Worm (Caenorhabditis elegans) whole organism, L3 larva: ENCODE data around the gene rde-1.
A peak's percentile ranks its signal among the peaks of the same experiment; 100 is the strongest.

Source experiments
- R02D3.7 ChIP-seq: fragments of 150-350 bp; optimal IDR thresholded peaks from 2 replicates; lab custom pipeline; 2014; ENCODE audit warnings: missing biosample characterization, missing genetic modification characterization
- ZK546.5 ChIP-seq: sonication (generic microtip); optimal IDR thresholded peaks from 2 replicates; lab custom pipeline; 2017; ENCODE audit warnings: missing biosample characterization, missing genetic modification characterization
- aly-2 ChIP-seq: fragments of 150-350 bp; optimal IDR thresholded peaks from 2 replicates; lab custom pipeline; 2014; ENCODE audit warnings: missing biosample characterization, missing genetic modification characterization
- ama-1 ChIP-seq: fragments of 150-350 bp; optimal IDR thresholded peaks from 2 replicates; lab custom pipeline; 2018
- ceh-16 ChIP-seq: sonication (generic microtip); optimal IDR thresholded peaks from 2 replicates; lab custom pipeline; 2017; ENCODE audit warnings: missing biosample characterization, missing genetic modification characterization
- ceh-28 ChIP-seq: fragments of 150-350 bp; optimal IDR thresholded peaks from 2 replicates; lab custom pipeline; 2014; ENCODE audit warnings: missing biosample characterization, missing genetic modification reagents, missing genetic modification characterization
- ceh-82 ChIP-seq: fragments of 150-350 bp; optimal IDR thresholded peaks from 2 replicates; lab custom pipeline; 2014; ENCODE audit warnings: missing biosample characterization, missing genetic modification characterization
- ceh-9 ChIP-seq: sonication (generic microtip); optimal IDR thresholded peaks from 2 replicates; lab custom pipeline; 2018; ENCODE audit warnings: missing biosample characterization, missing genetic modification characterization
- daf-12 ChIP-seq: fragments of 150-350 bp; optimal IDR thresholded peaks from 2 replicates; lab custom pipeline; 2014; ENCODE audit warnings: missing biosample characterization, missing genetic modification reagents, missing genetic modification characterization
- egl-5 ChIP-seq: fragments of 150-350 bp; optimal IDR thresholded peaks from 2 replicates; lab custom pipeline; 2017; ENCODE audit warnings: missing biosample characterization, missing genetic modification reagents, missing genetic modification characterization, inconsistent platforms
- elt-1 ChIP-seq: fragments of 150-350 bp; optimal IDR thresholded peaks from 2 replicates; lab custom pipeline; 2014; ENCODE audit warnings: missing biosample characterization, missing genetic modification characterization
- elt-2 ChIP-seq: sonication (generic microtip); optimal IDR thresholded peaks from 2 replicates; lab custom pipeline; 2016; ENCODE audit warnings: missing genetic modification reagents, mild to moderate bottlenecking, missing genetic modification characterization, missing compliant biosample characterization
- elt-3 ChIP-seq, 3 experiments: fragments of 150-350 bp in 1 of 3; sonication (generic microtip) in 2 of 3; optimal IDR thresholded peaks; 2 replicates in 2 of 3; 4 replicates in 1 of 3; lab custom pipeline; 2014 to 2017; ENCODE audit warnings: missing biosample characterization in 3 of 3, missing genetic modification characterization in 3 of 3
- eor-1 ChIP-seq, 2 experiments: fragments of 150-350 bp; optimal IDR thresholded peaks; 2 replicates each; lab custom pipeline; 2014 to 2018; ENCODE audit warnings: missing biosample characterization in 2 of 2, missing genetic modification characterization in 2 of 2
- fkh-10 ChIP-seq: sonication (generic microtip); optimal IDR thresholded peaks from 2 replicates; lab custom pipeline; 2017; ENCODE audit warnings: missing biosample characterization, missing genetic modification reagents, missing genetic modification characterization
- fkh-2 ChIP-seq: fragments of 150-350 bp; optimal IDR thresholded peaks from 2 replicates; lab custom pipeline; 2014; ENCODE audit warnings: missing biosample characterization, missing genetic modification reagents, missing genetic modification characterization
- fos-1 ChIP-seq: fragments of 150-350 bp; optimal IDR thresholded peaks from 2 replicates; lab custom pipeline; 2014; ENCODE audit warnings: missing biosample characterization, missing genetic modification characterization
- hmg-11 ChIP-seq: sonication (generic microtip); optimal IDR thresholded peaks from 2 replicates; lab custom pipeline; 2016; ENCODE audit warnings: missing genetic modification characterization, missing compliant biosample characterization
- jun-1 ChIP-seq: fragments of 150-350 bp; optimal IDR thresholded peaks from 2 replicates; lab custom pipeline; 2014; ENCODE audit warnings: missing biosample characterization, missing genetic modification reagents, missing genetic modification characterization
- lin-15B ChIP-seq: fragments of 150-350 bp; optimal IDR thresholded peaks from 2 replicates; lab custom pipeline; 2014; ENCODE audit warnings: missing biosample characterization, missing genetic modification characterization
- lin-39 ChIP-seq: fragments of 150-350 bp; optimal IDR thresholded peaks from 2 replicates; lab custom pipeline; 2018; ENCODE audit warnings: missing biosample characterization, missing genetic modification reagents, missing genetic modification characterization
- lsy-12 ChIP-seq: sonication (generic microtip); optimal IDR thresholded peaks from 2 replicates; lab custom pipeline; 2016; ENCODE audit warnings: mild to moderate bottlenecking, missing genetic modification characterization, missing compliant biosample characterization
- mdl-1 ChIP-seq: fragments of 150-350 bp; optimal IDR thresholded peaks from 2 replicates; lab custom pipeline; 2014; ENCODE audit warnings: missing biosample characterization, missing genetic modification characterization
- mml-1 ChIP-seq: fragments of 150-350 bp; sonication (generic microtip); optimal IDR thresholded peaks from 3 replicates; lab custom pipeline; 2014; ENCODE audit warnings: missing biosample characterization, missing genetic modification characterization
- nfya-1 ChIP-seq: sonication (generic microtip); optimal IDR thresholded peaks from 2 replicates; lab custom pipeline; 2017; ENCODE audit warnings: missing genetic modification characterization, mild to moderate bottlenecking, missing compliant biosample characterization, antibody characterized with exemption, moderate library complexity; ENCODE audit not compliant: insufficient read depth
- nhr-11 ChIP-seq: fragments of 150-350 bp; optimal IDR thresholded peaks from 2 replicates; lab custom pipeline; 2014; ENCODE audit warnings: missing biosample characterization, missing genetic modification characterization
- nhr-12 ChIP-seq: fragments of 150-350 bp; optimal IDR thresholded peaks from 2 replicates; lab custom pipeline; 2014; ENCODE audit warnings: missing biosample characterization, missing genetic modification characterization
- nhr-23 ChIP-seq: fragments of 150-350 bp; optimal IDR thresholded peaks from 2 replicates; lab custom pipeline; 2014; ENCODE audit warnings: missing biosample characterization, missing genetic modification reagents, missing genetic modification characterization
- nhr-237 ChIP-seq: fragments of 150-350 bp; optimal IDR thresholded peaks from 2 replicates; lab custom pipeline; 2014; ENCODE audit warnings: missing biosample characterization, missing genetic modification characterization
- nhr-25 ChIP-seq: sonication (generic microtip); optimal IDR thresholded peaks from 2 replicates; lab custom pipeline; 2017; ENCODE audit warnings: missing biosample characterization, missing genetic modification characterization
- nhr-28 ChIP-seq: fragments of 150-350 bp; optimal IDR thresholded peaks from 2 replicates; lab custom pipeline; 2014; ENCODE audit warnings: missing biosample characterization, missing genetic modification characterization
- nhr-43 ChIP-seq: sonication (generic microtip); optimal IDR thresholded peaks from 2 replicates; lab custom pipeline; 2016; ENCODE audit warnings: mild to moderate bottlenecking, missing genetic modification characterization, missing compliant biosample characterization; ENCODE audit not compliant: poor library complexity, severe bottlenecking
- nhr-67 ChIP-seq: fragments of 150-350 bp; optimal IDR thresholded peaks from 2 replicates; lab custom pipeline; 2014; ENCODE audit warnings: missing biosample characterization, missing genetic modification characterization
- nhr-76 ChIP-seq: fragments of 150-350 bp; sonication (generic microtip); optimal IDR thresholded peaks from 5 replicates; lab custom pipeline; 2014; ENCODE audit warnings: missing biosample characterization, missing genetic modification characterization
- nhr-77 ChIP-seq: fragments of 150-350 bp; optimal IDR thresholded peaks from 2 replicates; lab custom pipeline; 2014; ENCODE audit warnings: missing biosample characterization, missing genetic modification characterization
- pha-4 ChIP-seq: fragments of 150-350 bp; optimal IDR thresholded peaks from 2 replicates; lab custom pipeline; 2014; ENCODE audit warnings: missing biosample characterization, missing genetic modification reagents, missing genetic modification characterization
- pqm-1 ChIP-seq: fragments of 150-350 bp; optimal IDR thresholded peaks from 2 replicates; lab custom pipeline; 2017; ENCODE audit warnings: missing biosample characterization, missing genetic modification characterization, inconsistent platforms
- sea-2 ChIP-seq: fragments of 150-350 bp; sonication (generic microtip); optimal IDR thresholded peaks from 4 replicates; lab custom pipeline; 2014; ENCODE audit warnings: missing biosample characterization, missing genetic modification reagents, missing genetic modification characterization
- skn-1 ChIP-seq: fragments of 150-350 bp; optimal IDR thresholded peaks from 2 replicates; lab custom pipeline; 2014; ENCODE audit warnings: missing biosample characterization, missing genetic modification characterization
- snpc-4 ChIP-seq: fragments of 150-350 bp; optimal IDR thresholded peaks from 2 replicates; lab custom pipeline; 2014; ENCODE audit warnings: missing biosample characterization, missing genetic modification characterization
- tbx-2 ChIP-seq: sonication (generic microtip); optimal IDR thresholded peaks from 2 replicates; lab custom pipeline; 2016; ENCODE audit warnings: mild to moderate bottlenecking, missing genetic modification characterization, missing compliant biosample characterization
- unc-39 ChIP-seq: sonication (generic microtip); optimal IDR thresholded peaks from 4 replicates; lab custom pipeline; 2017; ENCODE audit warnings: missing biosample characterization, missing genetic modification characterization
- unc-62 ChIP-seq: fragments of 150-350 bp; sonication (generic microtip); optimal IDR thresholded peaks from 4 replicates; lab custom pipeline; 2014; ENCODE audit warnings: missing biosample characterization, missing genetic modification reagents, missing genetic modification characterization
- zag-1 ChIP-seq: fragments of 150-350 bp; optimal IDR thresholded peaks from 2 replicates; lab custom pipeline; 2014; ENCODE audit warnings: missing biosample characterization, missing genetic modification characterization
- ztf-11 ChIP-seq: fragments of 150-350 bp; optimal IDR thresholded peaks from 2 replicates; lab custom pipeline; 2014; ENCODE audit warnings: missing biosample characterization, missing genetic modification characterization
- ztf-4 ChIP-seq: fragments of 150-350 bp; optimal IDR thresholded peaks from 2 replicates; lab custom pipeline; 2014; ENCODE audit warnings: missing biosample characterization, missing genetic modification characterization

Gene rde-1

DNA sequence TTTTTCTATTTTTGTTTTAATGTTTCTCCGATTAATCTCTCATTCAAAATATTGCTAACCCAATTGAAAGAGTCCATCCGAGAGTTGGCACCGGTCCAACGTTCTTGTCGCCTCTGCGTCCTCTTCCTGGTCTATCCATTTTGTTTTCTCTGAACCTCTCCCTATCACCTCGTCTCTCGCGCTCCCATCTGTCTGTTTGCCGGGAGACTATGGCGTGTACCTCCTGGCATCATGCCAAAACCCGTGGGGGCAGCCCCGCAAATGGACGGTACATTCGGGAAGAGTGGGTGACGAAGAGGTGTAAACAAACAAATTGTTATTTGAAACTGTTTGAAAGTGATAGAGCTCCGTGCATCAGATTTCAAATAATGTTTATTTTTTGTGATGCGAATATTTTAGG is 44.8 kb upstream of the rde-1 start, which contains the start of gene T06E8.2:
Gene T06E8.2 (minus strand): TSS at position 139 of the 400 bp plus-strand sequence.
- TF ChIP-seq nhr-11 (tag; lab: Kevin White, UChicago) (no peak), ceh-82 (tag; lab: Kevin White, UChicago) (no peak), ceh-28 (tag; lab: Kevin White, UChicago) (no peak), nhr-43 (tag; lab: Kevin White, UChicago) (peak; percentile 27), fos-1 (tag; lab: Kevin White, UChicago) (no peak), hmg-11 (tag; lab: Kevin White, UChicago) (peak; percentile 24), ztf-11 (tag; lab: Kevin White, UChicago) (no peak), lin-15B (tag; lab: Kevin White, UChicago) (peak; percentile 6), nfya-1 (tag; lab: Kevin White, UChicago) (peak; percentile 27), snpc-4 (tag; lab: Kevin White, UChicago) (peak; percentile 56), pha-4 (tag; lab: Kevin White, UChicago) (peak; percentile 91), ZK546.5 (no peak), mml-1 (no peak), aly-2 (no peak), jun-1 (tag; lab: Kevin White, UChicago) (no peak)
- TF ChIP-seq, all 47 proteins: peak for 6

DNA sequence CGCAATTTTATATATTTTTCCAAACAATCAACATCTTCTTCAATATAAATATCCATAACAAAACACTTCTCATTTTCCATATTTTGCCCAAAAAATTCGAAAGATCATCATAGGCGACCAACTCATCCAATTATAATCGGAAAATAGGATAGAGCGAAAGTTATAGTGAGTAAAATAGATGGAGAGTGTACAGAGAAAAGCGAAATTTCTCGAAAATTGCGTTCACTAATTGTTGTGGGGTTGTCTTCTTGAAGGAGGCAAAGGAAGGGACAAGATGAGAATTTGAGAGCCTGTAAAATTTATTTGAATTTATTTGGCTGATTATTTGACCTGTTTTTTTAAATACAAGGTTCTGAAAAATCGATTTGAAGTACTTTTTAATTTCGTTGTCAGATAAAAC is 44.1 kb upstream of the rde-1 start:
- peak; percentile 2 for TF ChIP-seq nhr-23 (tag; lab: Kevin White, UChicago)
- no peak for TF ChIP-seq mdl-1 (tag; lab: Kevin White, UChicago)
- TF ChIP-seq, all 47 proteins: peak for 1

DNA sequence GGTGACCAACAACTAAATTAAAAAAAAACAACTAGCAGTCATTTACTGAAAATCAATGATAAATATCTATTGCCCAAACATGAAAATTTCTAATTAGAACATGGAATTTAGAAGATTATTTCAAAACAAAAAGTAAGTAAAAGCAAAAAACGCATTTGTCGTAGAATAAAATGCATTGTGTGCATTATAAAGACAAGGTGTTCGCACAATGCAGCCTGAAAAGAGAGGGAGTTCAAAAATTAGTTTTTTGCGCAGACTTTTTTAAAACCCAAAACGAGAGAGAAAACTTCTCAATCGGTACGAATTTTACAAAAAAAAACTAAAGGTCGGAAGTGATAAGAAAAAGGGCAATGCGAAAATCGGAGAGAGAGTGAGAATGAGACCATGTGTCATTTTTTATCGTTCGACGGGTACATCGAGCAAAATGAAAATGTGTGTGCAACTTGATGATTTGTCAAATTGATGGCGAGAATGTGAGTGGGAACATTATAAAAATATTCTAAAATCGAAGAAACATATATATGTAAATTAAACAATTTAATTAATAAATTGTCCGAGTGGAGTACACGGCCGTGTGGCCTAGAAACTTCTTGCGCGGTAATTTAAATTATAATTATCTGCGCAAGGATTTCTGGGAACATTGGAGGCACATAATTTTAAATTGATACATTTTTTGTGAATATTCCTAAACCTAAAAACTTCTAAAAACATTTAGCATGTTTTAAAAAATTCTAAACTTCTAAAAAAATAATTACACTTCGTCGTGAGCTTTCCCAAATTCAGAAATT is 40.1 kb upstream of the rde-1 start:
- TF ChIP-seq egl-5 (tag; lab: Kevin White, UChicago) = no peak
- no peak for TF ChIP-seq R02D3.7
- no peak for TF ChIP-seq nhr-237 (tag; lab: Kevin White, UChicago)
- TF ChIP-seq mml-1 = no peak
- peak; percentile 47 for TF ChIP-seq nfya-1 (tag; lab: Kevin White, UChicago)
- peak; percentile 54 for TF ChIP-seq pqm-1 (tag; lab: Kevin White, UChicago)
- TF ChIP-seq ama-1 = no peak
- peak in 1 of 3 experiments; percentile 31 for TF ChIP-seq elt-3 (tag; optimal IDR thresholded peaks at IDR 0.05; lab: Kevin White, UChicago)
- TF ChIP-seq nhr-77 (tag; lab: Kevin White, UChicago) = no peak
- no peak for TF ChIP-seq ztf-4 (tag; lab: Kevin White, UChicago)
- no peak for TF ChIP-seq nhr-76 (tag; lab: Kevin White, UChicago)
- TF ChIP-seq nhr-28 (tag; lab: Kevin White, UChicago) = no peak
- no peak for TF ChIP-seq ceh-82 (tag; lab: Kevin White, UChicago)
- no peak for TF ChIP-seq fos-1 (tag; lab: Kevin White, UChicago)
- TF ChIP-seq ztf-11 (tag; lab: Kevin White, UChicago) = no peak
- no peak for TF ChIP-seq hmg-11 (tag; lab: Kevin White, UChicago)
- no peak for TF ChIP-seq lsy-12 (tag; lab: Kevin White, UChicago)
- no peak for TF ChIP-seq unc-39 (tag; lab: Kevin White, UChicago)
- no peak for TF ChIP-seq nhr-12 (tag; lab: Kevin White, UChicago)
- no peak for TF ChIP-seq ceh-28 (tag; lab: Kevin White, UChicago)
- no peak for TF ChIP-seq ceh-16 (tag; lab: Kevin White, UChicago)
- no peak for TF ChIP-seq fkh-2 (tag; lab: Kevin White, UChicago)
- TF ChIP-seq nhr-11 (tag; lab: Kevin White, UChicago) = no peak
- TF ChIP-seq jun-1 (tag; lab: Kevin White, UChicago) = no peak
- TF ChIP-seq lin-15B (tag; lab: Kevin White, UChicago) = no peak
- TF ChIP-seq ceh-9 (tag; lab: Kevin White, UChicago) = no peak
- TF ChIP-seq unc-62 = no peak
- TF ChIP-seq snpc-4 (tag; lab: Kevin White, UChicago) = no peak
- no peak for TF ChIP-seq daf-12
- no peak for TF ChIP-seq zag-1
- TF ChIP-seq skn-1 (tag; lab: Kevin White, UChicago) = peak; percentile 23
- TF ChIP-seq nhr-43 (tag; lab: Kevin White, UChicago) = no peak
- TF ChIP-seq nhr-23 (tag; lab: Kevin White, UChicago) = peak; percentile 19
- peak; percentile 46 for TF ChIP-seq pha-4 (tag; lab: Kevin White, UChicago)
- TF ChIP-seq lin-39 = no peak
- no peak for TF ChIP-seq nhr-25
- TF ChIP-seq nhr-67 = no peak
- no peak for TF ChIP-seq aly-2
- no peak for TF ChIP-seq eor-1 (tag; optimal IDR thresholded peaks at IDR 0.05; lab: Kevin White, UChicago)
- no peak for TF ChIP-seq sea-2
- TF ChIP-seq tbx-2 (tag; lab: Kevin White, UChicago) = no peak
- no peak for TF ChIP-seq fkh-10 (GFP tag; lab: Kevin White, UChicago)
- peak; percentile 70 for TF ChIP-seq elt-2 (tag; lab: Kevin White, UChicago)
- no peak for TF ChIP-seq elt-1 (tag; lab: Kevin White, UChicago)
